Fruit fly (Drosophila melanogaster) whole organism, embryonic: ENCODE results near the gene Nf-YC.
A peak's percentile ranks its signal among the peaks of the same experiment; 100 is the strongest.

Source experiments
- Ada2b ChIP-seq: fragments of 200-800 bp; sonication (Bioruptor generic); IDR thresholded peaks from 2 replicates; pipeline ENCODE4 v1.3.6; 2022; ENCODE audit warnings: missing biosample characterization, missing genetic modification characterization
- C15 ChIP-seq: fragments of 200-800 bp; sonication (Bioruptor generic); IDR thresholded peaks from 3 replicates; pipeline ENCODE4 v1.3.6; 2022; ENCODE audit warnings: missing biosample characterization, missing genetic modification characterization
- CG11085 ChIP-seq: fragments of 200-800 bp; sonication (Bioruptor generic); IDR thresholded peaks from 2 replicates; pipeline ENCODE4 v1.3.6; 2022; ENCODE audit warnings: missing biosample characterization, missing genetic modification characterization
- CG11504 ChIP-seq: fragments of 200-800 bp; sonication (Bioruptor generic); optimal IDR thresholded peaks from 3 replicates; lab custom pipeline; 2019; ENCODE audit warnings: missing biosample characterization, mild to moderate bottlenecking, missing genetic modification characterization, moderate library complexity
- CG14014 ChIP-seq: fragments of 200-800 bp; sonication (Bioruptor generic); IDR thresholded peaks from 2 replicates; pipeline ENCODE4 v1.3.6; 2022; ENCODE audit warnings: missing biosample characterization, missing genetic modification characterization
- CG18476 ChIP-seq: fragments of 200-800 bp; sonication (Bioruptor generic); optimal IDR thresholded peaks from 2 replicates; lab custom pipeline; 2016; ENCODE audit warnings: missing biosample characterization, mild to moderate bottlenecking, missing genetic modification characterization
- CG18619 ChIP-seq: fragments of 200-800 bp; sonication (Bioruptor generic); optimal IDR thresholded peaks from 3 replicates; lab custom pipeline; 2017; ENCODE audit warnings: missing biosample characterization, mild to moderate bottlenecking, missing genetic modification characterization
- CG2120 ChIP-seq: fragments of 200-800 bp; sonication (Bioruptor generic); optimal IDR thresholded peaks from 3 replicates; lab custom pipeline; 2016; ENCODE audit warnings: missing biosample characterization, missing genetic modification characterization
- CG3163 ChIP-seq: fragments of 200-800 bp; sonication (Bioruptor generic); optimal IDR thresholded peaks from 3 replicates; lab custom pipeline; 2016; ENCODE audit warnings: missing biosample characterization, missing genetic modification characterization
- CG4730 ChIP-seq: fragments of 200-800 bp; sonication (Bioruptor generic); IDR thresholded peaks from 2 replicates; pipeline ENCODE4 v1.3.6; 2022; ENCODE audit warnings: missing biosample characterization, missing genetic modification characterization
- CG4854 ChIP-seq: fragments of 200-800 bp; sonication (Bioruptor generic); optimal IDR thresholded peaks from 2 replicates; lab custom pipeline; 2016; ENCODE audit warnings: missing biosample characterization, missing genetic modification characterization, inconsistent platforms
- CG5245 ChIP-seq: fragments of 200-800 bp; sonication (Bioruptor generic); optimal IDR thresholded peaks from 3 replicates; lab custom pipeline; 2016; ENCODE audit warnings: missing biosample characterization, missing genetic modification characterization
- CG6813 ChIP-seq: fragments of 200-800 bp; sonication (Bioruptor generic); optimal IDR thresholded peaks from 2 replicates; lab custom pipeline; 2017; ENCODE audit warnings: missing biosample characterization, missing genetic modification characterization, mild to moderate bottlenecking, moderate library complexity, missing genetic modification reagents
- CG7556 ChIP-seq: fragments of 200-800 bp; sonication (Bioruptor generic); optimal IDR thresholded peaks from 2 replicates; lab custom pipeline; 2017; ENCODE audit warnings: missing biosample characterization, mild to moderate bottlenecking, missing genetic modification characterization
- CG8388 ChIP-seq: fragments of 200-800 bp; sonication (Bioruptor generic); optimal IDR thresholded peaks from 2 replicates; lab custom pipeline; 2019; ENCODE audit warnings: missing biosample characterization, mild to moderate bottlenecking, missing genetic modification characterization, moderate library complexity
- CG9437 ChIP-seq: fragments of 200-800 bp; sonication (Bioruptor generic); optimal IDR thresholded peaks from 2 replicates; lab custom pipeline; 2018; ENCODE audit warnings: missing biosample characterization, mild to moderate bottlenecking, missing genetic modification characterization
- ERR ChIP-seq: fragments of 200-800 bp; sonication (Bioruptor generic); optimal IDR thresholded peaks from 2 replicates; lab custom pipeline; 2016; ENCODE audit warnings: missing biosample characterization, missing genetic modification characterization
- Fer3 ChIP-seq: fragments of 200-800 bp; sonication (Bioruptor generic); optimal IDR thresholded peaks from 2 replicates; lab custom pipeline; 2018; ENCODE audit warnings: missing biosample characterization, mild to moderate bottlenecking, missing genetic modification characterization, moderate library complexity
- HLH54F ChIP-seq: fragments of 200-800 bp; sonication (Bioruptor generic); optimal IDR thresholded peaks from 3 replicates; lab custom pipeline; 2016; ENCODE audit warnings: missing biosample characterization, missing genetic modification characterization
- Hsf ChIP-seq: fragments of 200-800 bp; sonication (Bioruptor generic); optimal IDR thresholded peaks from 3 replicates; lab custom pipeline; 2016; ENCODE audit warnings: missing biosample characterization, missing genetic modification characterization
- Nf-YA ChIP-seq: fragments of 200-800 bp; sonication (Bioruptor generic); IDR thresholded peaks from 2 replicates; pipeline ENCODE4 v1.3.6; 2022; ENCODE audit warnings: missing biosample characterization, missing genetic modification characterization
- Nf-YB ChIP-seq: fragments of 200-800 bp; sonication (Bioruptor generic); optimal IDR thresholded peaks from 3 replicates; lab custom pipeline; 2019; ENCODE audit warnings: missing biosample characterization, mild to moderate bottlenecking, missing genetic modification characterization, moderate library complexity
- Oli ChIP-seq: fragments of 200-800 bp; sonication (Bioruptor generic); optimal IDR thresholded peaks from 2 replicates; lab custom pipeline; 2018; ENCODE audit warnings: missing biosample characterization, mild to moderate bottlenecking, missing genetic modification characterization, moderate library complexity
- Optix ChIP-seq: fragments of 200-800 bp; sonication (Bioruptor generic); IDR thresholded peaks from 3 replicates; pipeline ENCODE4 v1.3.6; 2022; ENCODE audit warnings: missing biosample characterization, missing genetic modification characterization
- PHDP ChIP-seq: fragments of 200-800 bp; sonication (Bioruptor generic); optimal IDR thresholded peaks from 3 replicates; lab custom pipeline; 2018; ENCODE audit warnings: missing biosample characterization, mild to moderate bottlenecking, missing genetic modification characterization, moderate library complexity
- Poxn ChIP-seq: fragments of 200-800 bp; sonication (Bioruptor generic); IDR thresholded peaks from 2 replicates; pipeline ENCODE4 v1.3.6; 2022; ENCODE audit warnings: missing biosample characterization, missing genetic modification characterization
- Usf ChIP-seq: fragments of 200-800 bp; sonication (Bioruptor generic); optimal IDR thresholded peaks from 2 replicates; lab custom pipeline; 2017; ENCODE audit warnings: missing genotype, missing biosample characterization, missing genetic modification characterization
- da ChIP-seq: fragments of 200-800 bp; sonication (Bioruptor generic); optimal IDR thresholded peaks from 2 replicates; lab custom pipeline; 2016; ENCODE audit warnings: missing biosample characterization, missing genetic modification characterization
- dati ChIP-seq: fragments of 200-800 bp; sonication (Bioruptor generic); IDR thresholded peaks from 2 replicates; pipeline ENCODE4 v1.3.6; 2022; ENCODE audit warnings: missing biosample characterization, missing genetic modification characterization
- ems ChIP-seq: fragments of 200-800 bp; sonication (Bioruptor generic); optimal IDR thresholded peaks from 3 replicates; lab custom pipeline; 2016; ENCODE audit warnings: missing biosample characterization, missing genetic modification characterization
- exex ChIP-seq: fragments of 200-800 bp; sonication (Bioruptor generic); optimal IDR thresholded peaks from 4 replicates; lab custom pipeline; 2018; ENCODE audit warnings: missing biosample characterization, mild to moderate bottlenecking, missing genetic modification characterization, moderate library complexity
- gcm ChIP-seq: fragments of 200-800 bp; sonication (Bioruptor generic); optimal IDR thresholded peaks from 2 replicates; lab custom pipeline; 2019; ENCODE audit warnings: missing biosample characterization, mild to moderate bottlenecking, missing genetic modification characterization, moderate library complexity
- hbn ChIP-seq: fragments of 200-800 bp; sonication (Bioruptor generic); IDR thresholded peaks from 2 replicates; pipeline ENCODE4 v1.3.6; 2022; ENCODE audit warnings: missing biosample characterization, missing genetic modification characterization; ENCODE audit not compliant: partially characterized antibody
- hth ChIP-seq: fragments of >200 bp; optimal IDR thresholded peaks from 2 replicates; lab custom pipeline; 2017; ENCODE audit warnings: inconsistent platforms
- knrl ChIP-seq: fragments of 200-800 bp; sonication (Bioruptor generic); IDR thresholded peaks from 3 replicates; pipeline ENCODE4 v1.3.6; 2022; ENCODE audit warnings: missing biosample characterization, missing genetic modification characterization; ENCODE audit not compliant: partially characterized antibody
- lov ChIP-seq, 2 experiments: fragments of 200-800 bp in 1 of 2; fragments of >200 bp in 1 of 2; sonication (Bioruptor generic) in 1 of 2; IDR thresholded peaks in 1 of 2; optimal IDR thresholded peaks in 1 of 2; 2 replicates in 1 of 2; 3 replicates in 1 of 2; pipeline versions ENCODE4 v1.3.6 to Lab custom; 2017 to 2022; ENCODE audit warnings: missing biosample characterization in 1 of 2, missing genetic modification characterization in 1 of 2
- maf-S ChIP-seq: fragments of 200-800 bp; sonication (Bioruptor generic); optimal IDR thresholded peaks from 2 replicates; lab custom pipeline; 2016; ENCODE audit warnings: missing biosample characterization, missing genetic modification characterization
- mam ChIP-seq: fragments of 200-800 bp; sonication (Bioruptor generic); optimal IDR thresholded peaks from 3 replicates; lab custom pipeline; 2016; ENCODE audit warnings: missing biosample characterization, missing genetic modification characterization
- odd ChIP-seq: fragments of 200-800 bp; sonication (Bioruptor generic); optimal IDR thresholded peaks from 2 replicates; lab custom pipeline; 2017; ENCODE audit warnings: missing biosample characterization, mild to moderate bottlenecking, missing genetic modification characterization
- pros ChIP-seq: fragments of 200-800 bp; sonication (Bioruptor generic); optimal IDR thresholded peaks from 3 replicates; lab custom pipeline; 2019; ENCODE audit warnings: missing biosample characterization, mild to moderate bottlenecking, missing genetic modification characterization, moderate library complexity
- psq ChIP-seq: fragments of 200-800 bp; sonication (Bioruptor generic); optimal IDR thresholded peaks from 2 replicates; lab custom pipeline; 2017; ENCODE audit warnings: missing biosample characterization, missing genetic modification characterization
- rib ChIP-seq: fragments of 200-800 bp; sonication (Bioruptor generic); IDR thresholded peaks from 2 replicates; pipeline ENCODE4 v1.3.6; 2022; ENCODE audit warnings: missing biosample characterization, missing genetic modification characterization
- seq ChIP-seq: fragments of 200-800 bp; sonication (Bioruptor generic); IDR thresholded peaks from 2 replicates; pipeline ENCODE4 v1.3.6; 2022; ENCODE audit warnings: missing biosample characterization, missing genetic modification characterization
- slou ChIP-seq: fragments of 200-800 bp; sonication (Bioruptor generic); optimal IDR thresholded peaks from 3 replicates; lab custom pipeline; 2016; ENCODE audit warnings: missing biosample characterization, missing genetic modification characterization
- sr ChIP-seq: fragments of 200-800 bp; sonication (Bioruptor generic); IDR thresholded peaks from 3 replicates; pipeline ENCODE4 v1.3.6; 2022; ENCODE audit warnings: missing biosample characterization, missing genetic modification characterization
- ssp ChIP-seq: fragments of 200-800 bp; sonication (Bioruptor generic); IDR thresholded peaks from 2 replicates; pipeline ENCODE4 v1.3.6; 2022; ENCODE audit warnings: missing biosample characterization, missing genetic modification characterization
- unpg ChIP-seq: fragments of 200-800 bp; sonication (Bioruptor generic); optimal IDR thresholded peaks from 3 replicates; lab custom pipeline; 2018; ENCODE audit warnings: missing biosample characterization, mild to moderate bottlenecking, missing genetic modification characterization, moderate library complexity
- yki ChIP-seq: fragments of >200 bp; optimal IDR thresholded peaks from 3 replicates; lab custom pipeline; 2018
- zen2 ChIP-seq: fragments of 200-800 bp; sonication (Bioruptor generic); IDR thresholded peaks from 3 replicates; pipeline ENCODE4 v1.3.6; 2022; ENCODE audit warnings: missing biosample characterization, missing genetic modification characterization; ENCODE audit not compliant: partially characterized antibody
- zfh1 ChIP-seq: fragments of 200-800 bp; sonication (Bioruptor generic); IDR thresholded peaks from 3 replicates; pipeline ENCODE4 v1.3.6; 2022; ENCODE audit warnings: missing biosample characterization, missing genetic modification characterization

Gene Nf-YC

dm6 chrX:6868024-6868628, 47.4 kb upstream of the Nf-YC start (continued):
- peak; percentile 40; the same call in 1 of the 3 replicates for TF ChIP-seq zfh1 (GFP tag; lab: Robert Waterston, UW)
- TF ChIP-seq HLH54F (GFP tag; lab: Kevin White, UChicago) = no peak
- TF ChIP-seq odd = no peak
- no peak for TF ChIP-seq CG4854 (GFP tag; lab: Kevin White, UChicago)
- no peak for TF ChIP-seq ssp (GFP tag; lab: Robert Waterston, UW)
- TF ChIP-seq knrl (GFP tag; lab: Robert Waterston, UW) = no peak
- TF ChIP-seq pros = peak; percentile 75
- peak; percentile 9 for TF ChIP-seq CG8388
- no peak for TF ChIP-seq CG5245 (GFP tag; lab: Kevin White, UChicago)
- 0 out of 3 replicates have a peak, but pooled peaks have one; percentile 26 for TF ChIP-seq sr
- no peak for TF ChIP-seq hth (lab: Kevin White, UChicago)
- no peak for TF ChIP-seq Oli (tag; lab: Kevin White, UChicago)
- no peak for TF ChIP-seq C15 (GFP tag; lab: Robert Waterston, UW)
- peak; percentile 60 for TF ChIP-seq yki
- TF ChIP-seq Hsf = no peak
- no peak for TF ChIP-seq Nf-YA (GFP tag; lab: Robert Waterston, UW)
- TF ChIP-seq unpg (GFP tag; lab: Kevin White, UChicago) = no peak
- peak; percentile 26 for TF ChIP-seq CG2120
- TF ChIP-seq exex = no peak
- no peak for TF ChIP-seq da (GFP tag; lab: Kevin White, UChicago)
- TF ChIP-seq Usf (GFP tag; lab: Kevin White, UChicago) = no peak
- no peak for TF ChIP-seq lov (optimal IDR thresholded peaks at IDR 0.05; lab: Kevin White, UChicago)
- peak; percentile 67; the same call in 1 of the 3 replicates for TF ChIP-seq lov (GFP tag; IDR thresholded peaks at IDR 0.05; lab: Robert Waterston, UW)
- no peak for TF ChIP-seq PHDP
- no peak for TF ChIP-seq mam (GFP tag; lab: Kevin White, UChicago)
- TF ChIP-seq Ada2b = no peak
- TF ChIP-seq ems = no peak
- no peak for TF ChIP-seq CG18619
- TF ChIP-seq CG11504 = no peak
- TF ChIP-seq ERR (GFP tag; lab: Kevin White, UChicago) = no peak
- no peak for TF ChIP-seq CG6813 (GFP tag; lab: Kevin White, UChicago)
- TF ChIP-seq CG3163 = peak; percentile 33
- TF ChIP-seq CG7556 (GFP tag; lab: Kevin White, UChicago) = peak; percentile 93
- TF ChIP-seq Nf-YB (GFP tag; lab: Kevin White, UChicago) = no peak
- peak; percentile 33; the same call in 1 of the 2 replicates for TF ChIP-seq hbn (GFP tag; lab: Robert Waterston, UW)
- TF ChIP-seq Poxn (GFP tag; lab: Robert Waterston, UW) = no peak
- 0 out of 3 replicates have a peak, but pooled peaks have one; percentile 43 for TF ChIP-seq Optix
- 0 out of 3 replicates have a peak, but pooled peaks have one; percentile 24 for TF ChIP-seq zen2
- no peak for TF ChIP-seq dati (GFP tag; lab: Robert Waterston, UW)
- peak; percentile 6; the same call in 1 of the 2 replicates for TF ChIP-seq seq (GFP tag; lab: Robert Waterston, UW)
- no peak for TF ChIP-seq CG4730
- no peak for TF ChIP-seq Fer3
- no peak for TF ChIP-seq CG14014
- no peak for TF ChIP-seq CG18476 (GFP tag; lab: Kevin White, UChicago)
- TF ChIP-seq rib = peak; percentile 77; the same call in 1 of the 2 replicates
- TF ChIP-seq psq = peak; percentile 87
- TF ChIP-seq CG9437 (GFP tag; lab: Kevin White, UChicago) = no peak
- no peak for TF ChIP-seq gcm (GFP tag; lab: Kevin White, UChicago)
- TF ChIP-seq CG11085 (GFP tag; lab: Robert Waterston, UW) = no peak
- TF ChIP-seq maf-S (GFP tag; lab: Kevin White, UChicago) = no peak
- TF ChIP-seq slou (GFP tag; lab: Kevin White, UChicago) = no peak
